Fruit fly (Drosophila melanogaster) Kc167 (cell line): ENCODE data around the gene CG43965.

Experiments used
- Myc ChIP-seq: fragments of >200 bp; optimal IDR thresholded peaks from 2 replicates; lab custom pipeline; 2017; ENCODE audit warnings: missing external identifiers
- Sin3A ChIP-seq: fragments of >200 bp; optimal IDR thresholded peaks from 2 replicates; lab custom pipeline; 2018; ENCODE audit warnings: missing external identifiers
- h ChIP-seq: fragments of >200 bp; optimal IDR thresholded peaks from 3 replicates; lab custom pipeline; 2018; ENCODE audit warnings: missing external identifiers
- insv ChIP-seq: fragments of >200 bp; optimal IDR thresholded peaks from 3 replicates; lab custom pipeline; 2018; ENCODE audit warnings: missing external identifiers
- psq ChIP-seq: fragments of >200 bp; optimal IDR thresholded peaks from 2 replicates; lab custom pipeline; 2017; ENCODE audit warnings: missing external identifiers
- ttk ChIP-seq: sonication (Bioruptor generic); optimal IDR thresholded peaks from 2 replicates; lab custom pipeline; 2017; ENCODE audit warnings: missing external identifiers

The CG43965 gene

dm6 chr3L:8702448-8702847, 23.1 kb downstream of the CG43965 start:
- TF ChIP-seq Myc (lab: Kevin White, UChicago), result no peak

dm6 chr3L:8701697-8702349, 23.8 kb downstream of the CG43965 start:
- TF ChIP-seq Myc (lab: Kevin White, UChicago) (no peak), Sin3A (no peak), ttk (no peak), insv (no peak), h (lab: Kevin White, UChicago) (no peak), psq (lab: Kevin White, UChicago) (no peak)

dm6 chr3L:8700643-8701208, 24.8 kb downstream of the CG43965 start:
- no peak for TF ChIP-seq Sin3A
- TF ChIP-seq ttk, result no peak
- no peak for TF ChIP-seq Myc (lab: Kevin White, UChicago)
- no peak for TF ChIP-seq h (lab: Kevin White, UChicago)

DNA sequence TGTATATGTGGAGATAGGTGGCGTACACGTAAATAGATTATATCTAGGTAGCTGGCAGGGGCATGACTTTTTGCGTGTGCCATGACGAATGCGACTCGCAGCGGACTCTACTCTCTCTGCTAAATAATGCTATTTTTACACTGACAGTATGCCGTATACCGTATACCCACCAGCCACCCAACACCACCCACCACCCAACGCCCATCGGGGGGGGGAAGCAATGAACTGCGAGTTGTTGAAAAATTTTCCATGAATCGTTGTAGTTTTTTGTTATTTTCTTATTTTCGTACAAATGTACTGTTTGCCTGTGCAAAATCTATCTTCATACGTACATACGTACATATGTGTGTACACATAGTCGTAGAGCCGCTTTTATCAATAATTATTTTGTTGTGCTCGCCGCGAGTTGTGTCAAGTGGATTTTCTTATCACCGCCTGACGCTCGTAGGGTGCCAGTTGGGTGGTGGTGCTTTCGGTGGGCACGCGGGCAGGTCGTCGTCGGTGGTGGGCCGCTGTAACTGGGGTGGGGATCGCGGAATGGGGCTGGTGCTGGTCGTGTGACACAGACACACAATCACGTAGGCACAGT, 25.4 kb downstream of the CG43965 start:
- peak; percentile 16 for TF ChIP-seq h (lab: Kevin White, UChicago)
- no peak for TF ChIP-seq psq (lab: Kevin White, UChicago)

- no peak for TF ChIP-seq psq (lab: Kevin White, UChicago)
- no peak for TF ChIP-seq Myc (lab: Kevin White, UChicago)
- no peak for TF ChIP-seq ttk
- TF ChIP-seq insv, result no peak
- TF ChIP-seq Sin3A, result no peak
Measured at dm6 chr3L:8699612-8700011, 26.0 kb downstream of the CG43965 start.

DNA sequence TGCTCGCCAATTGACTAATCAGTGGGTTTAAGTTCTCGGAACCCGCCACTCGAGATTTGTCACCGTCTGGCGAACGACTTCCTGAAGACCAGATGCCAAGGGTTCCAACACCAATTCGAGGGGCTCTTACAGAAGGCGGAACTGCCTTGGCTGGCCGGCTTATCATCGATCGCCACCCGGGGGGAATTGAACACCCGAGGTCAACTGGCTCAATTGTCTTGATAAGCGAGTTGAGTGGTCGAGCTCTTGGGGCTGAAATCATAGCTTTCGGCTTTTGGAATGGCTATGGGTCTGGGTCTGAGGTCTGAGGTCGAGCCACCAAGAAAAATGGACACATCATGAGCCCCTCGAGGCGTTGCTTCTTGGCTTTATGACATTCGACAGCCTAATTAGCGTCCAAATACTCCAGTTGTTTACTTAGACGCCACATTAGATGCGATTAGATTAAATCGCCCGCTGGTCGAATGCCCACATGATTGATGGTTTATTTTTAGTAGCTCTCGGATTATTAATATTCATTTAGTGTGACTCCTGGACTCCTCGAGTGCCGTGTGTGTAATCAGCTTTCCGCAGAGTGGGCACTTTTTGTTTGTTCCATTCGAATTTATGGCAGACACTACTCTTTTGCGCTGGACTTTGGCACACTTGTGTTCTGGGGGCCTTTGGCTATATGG, 26.9 kb downstream of the CG43965 start:
- TF ChIP-seq insv, result no peak
- TF ChIP-seq Myc (lab: Kevin White, UChicago), result no peak
- TF ChIP-seq h (lab: Kevin White, UChicago), result no peak

DNA sequence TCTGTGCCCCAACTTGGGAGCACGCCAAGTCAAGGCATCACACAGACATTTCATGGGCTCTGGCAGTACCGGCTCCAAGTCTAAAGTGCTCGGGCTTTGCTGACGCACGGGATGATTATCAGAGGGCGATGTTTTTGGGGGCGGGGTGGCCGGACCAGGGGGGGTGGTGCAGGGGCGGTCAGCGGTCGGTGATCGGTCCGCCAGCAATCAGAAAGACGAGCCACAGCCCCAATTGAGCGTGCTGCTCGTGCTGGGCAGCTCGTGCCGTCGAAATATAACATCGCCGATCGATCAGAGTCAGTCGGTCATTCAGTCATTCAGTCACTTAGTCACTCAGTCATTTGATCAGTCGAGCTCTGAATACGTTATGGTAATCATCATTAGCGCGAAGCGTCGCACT, 27.7 kb downstream of the CG43965 start:
- no peak for TF ChIP-seq Sin3A
- TF ChIP-seq psq (lab: Kevin White, UChicago), result no peak
- no peak for TF ChIP-seq Myc (lab: Kevin White, UChicago)
- TF ChIP-seq ttk, result no peak
- TF ChIP-seq h (lab: Kevin White, UChicago), result no peak
- TF ChIP-seq insv, result no peak

- no peak for TF ChIP-seq insv
- no peak for TF ChIP-seq ttk
- TF ChIP-seq h (lab: Kevin White, UChicago), result no peak
- no peak for TF ChIP-seq Sin3A
- TF ChIP-seq psq (lab: Kevin White, UChicago), result no peak
- no peak for TF ChIP-seq Myc (lab: Kevin White, UChicago)
Measured at dm6 chr3L:8696487-8696954, 29.1 kb downstream of the CG43965 start.

- no peak for TF ChIP-seq h (lab: Kevin White, UChicago)
- no peak for TF ChIP-seq Myc (lab: Kevin White, UChicago)
- no peak for TF ChIP-seq insv
- no peak for TF ChIP-seq ttk
- TF ChIP-seq psq (lab: Kevin White, UChicago), result no peak
- TF ChIP-seq Sin3A, result no peak
Measured at dm6 chr3L:8695959-8696358, 29.6 kb downstream of the CG43965 start.

dm6 chr3L:8693558-8694502, 31.7 kb downstream of the CG43965 start:
- TF ChIP-seq Sin3A, result no peak

- TF ChIP-seq Myc (lab: Kevin White, UChicago) (no peak), Sin3A (no peak), psq (lab: Kevin White, UChicago) (no peak), ttk (no peak), insv (no peak), h (lab: Kevin White, UChicago) (no peak)
Measured at dm6 chr3L:8691891-8692874, 33.4 kb downstream of the CG43965 start.
